Fruit fly (Drosophila melanogaster): ENCODE results near the gene CG11555.

CG11555 gene

DNA sequence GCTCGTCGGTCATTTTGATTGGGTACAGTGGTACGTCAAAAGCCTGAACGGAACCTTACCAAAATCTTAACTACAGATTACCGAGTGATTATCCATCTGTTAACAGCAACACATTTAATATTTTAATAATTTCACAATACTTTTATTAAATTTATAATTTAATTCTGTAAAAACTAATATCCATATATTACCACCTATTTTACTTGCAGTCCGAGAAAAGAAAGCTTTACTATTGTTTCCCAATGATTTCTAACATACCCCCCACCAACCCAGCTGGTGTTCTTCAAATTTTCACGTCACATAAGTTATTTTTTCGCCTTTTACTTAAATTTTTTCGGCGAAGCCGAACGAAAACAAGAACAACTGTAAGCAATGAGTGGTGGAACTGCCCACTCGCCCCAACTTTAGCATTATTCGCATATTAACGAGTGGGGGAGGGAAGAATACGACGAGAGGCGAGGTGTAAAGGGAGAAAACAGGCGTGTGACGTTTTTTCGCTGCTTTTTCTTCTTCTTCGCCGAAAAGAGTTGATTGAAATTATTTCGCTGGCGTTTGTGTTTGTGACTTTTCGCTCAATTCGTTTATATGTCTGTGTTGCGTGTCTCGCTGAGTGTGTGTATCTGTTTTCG lies 25.7 kb upstream of the CG11555 start (continued):
- peak; percentile 99 for TF ChIP-seq CG12155 (GFP tag; optimal IDR thresholded peaks at IDR 0.05)
- TF ChIP-seq Nf-YB (GFP tag; optimal IDR thresholded peaks at IDR 0.05), result peak; percentile 51
- TF ChIP-seq CG30020 (tag; optimal IDR thresholded peaks at IDR 0.05), result no peak
- peak; percentile 37 for TF ChIP-seq esg (GFP tag; conservative IDR thresholded peaks at IDR 0.05)
- TF ChIP-seq ttk (GFP tag; IDR thresholded peaks at IDR 0.05), result no peak
- TF ChIP-seq bcd (GFP tag; optimal IDR thresholded peaks at IDR 0.05), result peak; percentile 60
- TF ChIP-seq CG10267 (tag; optimal IDR thresholded peaks at IDR 0.05), result peak; percentile 42
- peak; percentile 46 for TF ChIP-seq lilli (GFP tag; optimal IDR thresholded peaks at IDR 0.05)
- TF ChIP-seq CG2202 (tag; optimal IDR thresholded peaks at IDR 0.05), result no peak
- peak; percentile 73 for TF ChIP-seq HHEX (GFP tag; optimal IDR thresholded peaks at IDR 0.05)
- peak; percentile 43 for TF ChIP-seq Blimp-1 (GFP tag; optimal IDR thresholded peaks at IDR 0.05)
- peak; percentile 20 for TF ChIP-seq HmgZ (tag; optimal IDR thresholded peaks at IDR 0.05)
- TF ChIP-seq CG7745 (tag; optimal IDR thresholded peaks at IDR 0.05), result no peak
- peak; percentile 61 for TF ChIP-seq sd (tag; optimal IDR thresholded peaks at IDR 0.05)
- TF ChIP-seq Hr51 (GFP tag; optimal IDR thresholded peaks at IDR 0.05), result peak; percentile 40 to 58
- TF ChIP-seq B-H2 (GFP tag; optimal IDR thresholded peaks at IDR 0.05), result peak; percentile 32
- peak; percentile 36 for TF ChIP-seq Chrac-16 (GFP tag; optimal IDR thresholded peaks at IDR 0.05)
- peak; percentile 46 for TF ChIP-seq CG16815 (GFP tag; optimal IDR thresholded peaks at IDR 0.05)
- TF ChIP-seq fu2 (GFP tag; optimal IDR thresholded peaks at IDR 0.05), result no peak
- TF ChIP-seq CG8478 (optimal IDR thresholded peaks at IDR 0.05), result no peak
- peak; percentile 80 for TF ChIP-seq CG9727 (GFP tag; optimal IDR thresholded peaks at IDR 0.05)
- TF ChIP-seq CG10209 (GFP tag; optimal IDR thresholded peaks at IDR 0.05), result peak; percentile 42
- peak; percentile 82 for TF ChIP-seq rib (GFP tag; IDR thresholded peaks at IDR 0.05)
- TF ChIP-seq CG31441 (GFP tag; IDR thresholded peaks at IDR 0.05), result peak; percentile 70
- TF ChIP-seq E2f1 (GFP tag; IDR thresholded peaks at IDR 0.05), result peak; percentile 38; the same call in 1 of the 2 replicates
- TF ChIP-seq CG7839 (tag; optimal IDR thresholded peaks at IDR 0.05), result peak; percentile 72
- TF ChIP-seq CG9797 (GFP tag; optimal IDR thresholded peaks at IDR 0.05), result no peak
- no peak for TF ChIP-seq Lim3 (GFP tag; IDR thresholded peaks at IDR 0.05)
- peak; percentile 24 for TF ChIP-seq zfh2 (GFP tag; optimal IDR thresholded peaks at IDR 0.05)
- TF ChIP-seq zen (tag; optimal IDR thresholded peaks at IDR 0.05), result no peak
- TF ChIP-seq Sry-β (GFP tag; optimal IDR thresholded peaks at IDR 0.05), result no peak
- peak; percentile 55 for TF ChIP-seq Ptx1 (GFP tag; IDR thresholded peaks at IDR 0.05)
- no peak for TF ChIP-seq CG14014 (GFP tag; IDR thresholded peaks at IDR 0.05)
- peak; percentile 54 for TF ChIP-seq CG17829 (tag; optimal IDR thresholded peaks at IDR 0.05)
- no peak for TF ChIP-seq stwl (tag; optimal IDR thresholded peaks at IDR 0.05)
- no peak for TF ChIP-seq CG13123 (GFP tag; optimal IDR thresholded peaks at IDR 0.05)
- TF ChIP-seq fd3F (GFP tag; optimal IDR thresholded peaks at IDR 0.05), result peak; percentile 50
- no peak for TF ChIP-seq CG2116 (GFP tag; optimal IDR thresholded peaks at IDR 0.05)
- TF ChIP-seq CG1529 (GFP tag; optimal IDR thresholded peaks at IDR 0.05), result no peak
- no peak for TF ChIP-seq CG11456 (GFP tag; IDR thresholded peaks at IDR 0.05)
- no peak for TF ChIP-seq CG16863 (GFP tag; optimal IDR thresholded peaks at IDR 0.05)
- TF ChIP-seq ase (GFP tag; IDR thresholded peaks at IDR 0.05), result no peak
- TF ChIP-seq NC2β (GFP tag; optimal IDR thresholded peaks at IDR 0.05), result no peak
- no peak for TF ChIP-seq nerfin-1 (tag; optimal IDR thresholded peaks at IDR 0.05)
- TF ChIP-seq Gsc (GFP tag; IDR thresholded peaks at IDR 0.05), result no peak
- no peak for TF ChIP-seq MESR4 (GFP tag; optimal IDR thresholded peaks at IDR 0.05)
- peak; percentile 23 for TF ChIP-seq az2 (GFP tag; optimal IDR thresholded peaks at IDR 0.05)
- TF ChIP-seq CG5180 (GFP tag; optimal IDR thresholded peaks at IDR 0.05), result peak; percentile 16
- TF ChIP-seq Xrp1 (GFP tag; IDR thresholded peaks at IDR 0.05), result peak; percentile 54
- 0 out of 3 replicates have a peak, but pooled peaks have one; percentile 32 for TF ChIP-seq CG2199 (GFP tag; IDR thresholded peaks at IDR 0.05)
